Worm (Caenorhabditis elegans) whole organism, L1 larva: ENCODE measurements around the gene srx-68.

Source experiments
- C04F5.9 ChIP-seq: sonication (generic microtip); optimal IDR thresholded peaks from 2 replicates; lab custom pipeline; 2016; ENCODE audit warnings: missing genetic modification characterization, missing compliant biosample characterization
- aly-2 ChIP-seq: fragments of 150-350 bp; optimal IDR thresholded peaks from 2 replicates; lab custom pipeline; 2014; ENCODE audit warnings: missing biosample characterization, missing genetic modification characterization
- ama-1 ChIP-seq: fragments of 150-350 bp; optimal IDR thresholded peaks from 2 replicates; lab custom pipeline; 2014
- blmp-1 ChIP-seq: fragments of 150-350 bp; optimal IDR thresholded peaks from 2 replicates; lab custom pipeline; 2014; ENCODE audit warnings: missing biosample characterization, missing genetic modification characterization
- ceh-63 ChIP-seq: fragments of 200-800 bp; sonication (Bioruptor generic); optimal IDR thresholded peaks from 2 replicates; lab custom pipeline; 2018; ENCODE audit warnings: mild to moderate bottlenecking, missing genetic modification characterization, missing compliant biosample characterization
- ceh-82 ChIP-seq, 3 experiments: fragments of 150-350 bp in 1 of 3; sonication (generic microtip) in 2 of 3; optimal IDR thresholded peaks; 2 replicates each; lab custom pipeline; 2014 to 2017; ENCODE audit warnings: missing biosample characterization in 3 of 3, missing genetic modification characterization in 3 of 3
- ceh-90 ChIP-seq: sonication (generic microtip); optimal IDR thresholded peaks from 2 replicates; lab custom pipeline; 2016; ENCODE audit warnings: missing genetic modification characterization, missing compliant biosample characterization
- dsc-1 ChIP-seq: sonication (generic microtip); optimal IDR thresholded peaks from 2 replicates; lab custom pipeline; 2016; ENCODE audit warnings: mild to moderate bottlenecking, missing genetic modification characterization, missing compliant biosample characterization
- efl-1 ChIP-seq, 4 experiments: fragments of 150-350 bp; optimal IDR thresholded peaks in 3 of 4; peaks in 1 of 4; 1 replicate in 1 of 4; 2 replicates in 3 of 4; lab custom pipeline; 2014; ENCODE audit warnings: missing biosample characterization in 2 of 4, missing genetic modification characterization in 2 of 4, missing genetic modification reagents in 2 of 4
- efl-3 ChIP-seq: fragments of 200-800 bp; sonication (Bioruptor generic); optimal IDR thresholded peaks from 2 replicates; lab custom pipeline; 2018; ENCODE audit warnings: mild to moderate bottlenecking, missing genetic modification characterization, missing compliant biosample characterization
- egl-27 ChIP-seq, 2 experiments: fragments of 150-350 bp in 1 of 2; sonication (generic microtip); optimal IDR thresholded peaks; 3 replicates each; lab custom pipeline; 2017 to 2018; ENCODE audit warnings: missing biosample characterization in 2 of 2, missing genetic modification characterization in 2 of 2, missing genetic modification reagents in 2 of 2
- elt-3 ChIP-seq, 6 experiments: fragments of 150-350 bp in 1 of 6; sonication (generic microtip); optimal IDR thresholded peaks; 2 replicates each; lab custom pipeline; 2017 to 2018; ENCODE audit warnings: missing biosample characterization in 6 of 6, missing genetic modification characterization in 6 of 6, inconsistent platforms in 1 of 6
- fkh-4 ChIP-seq: sonication (generic microtip); optimal IDR thresholded peaks from 2 replicates; lab custom pipeline; 2016; ENCODE audit warnings: missing compliant biosample characterization, missing genetic modification characterization, borderline replicate concordance
- fkh-8 ChIP-seq: sonication (generic microtip); optimal IDR thresholded peaks from 2 replicates; lab custom pipeline; 2016; ENCODE audit warnings: mild to moderate bottlenecking, missing genetic modification characterization, missing compliant biosample characterization
- fos-1 ChIP-seq: fragments of 150-350 bp; optimal IDR thresholded peaks from 2 replicates; lab custom pipeline; 2014; ENCODE audit warnings: missing biosample characterization, missing genetic modification characterization
- hlh-17 ChIP-seq: fragments of 200-800 bp; sonication (Bioruptor generic); optimal IDR thresholded peaks from 2 replicates; lab custom pipeline; 2018; ENCODE audit warnings: missing genetic modification characterization, mild to moderate bottlenecking, missing compliant biosample characterization, moderate library complexity, borderline replicate concordance
- hlh-4 ChIP-seq: sonication (generic microtip); optimal IDR thresholded peaks from 2 replicates; lab custom pipeline; 2016; ENCODE audit warnings: mild to moderate bottlenecking, missing genetic modification characterization, missing compliant biosample characterization
- irx-1 ChIP-seq: sonication (generic microtip); optimal IDR thresholded peaks from 2 replicates; lab custom pipeline; 2016; ENCODE audit warnings: missing genetic modification characterization, missing compliant biosample characterization
- jun-1 ChIP-seq: fragments of 150-350 bp; optimal IDR thresholded peaks from 2 replicates; lab custom pipeline; 2014; ENCODE audit warnings: missing biosample characterization, missing genetic modification reagents, missing genetic modification characterization
- lin-14 ChIP-seq: fragments of 200-800 bp; sonication (Bioruptor generic); optimal IDR thresholded peaks from 2 replicates; lab custom pipeline; 2018; ENCODE audit warnings: mild to moderate bottlenecking, missing genetic modification characterization, moderate library complexity, missing compliant biosample characterization
- lin-15B ChIP-seq: fragments of 150-350 bp; sonication (generic microtip); optimal IDR thresholded peaks from 3 replicates; lab custom pipeline; 2014; ENCODE audit warnings: missing biosample characterization, missing genetic modification characterization
- lin-35 ChIP-seq, 2 experiments: fragments of 150-350 bp; optimal IDR thresholded peaks; 2 replicates each; lab custom pipeline; 2014; ENCODE audit warnings: missing biosample characterization in 2 of 2, missing genetic modification characterization in 2 of 2, missing genetic modification reagents in 2 of 2
- lin-39 ChIP-seq: fragments of 150-350 bp; optimal IDR thresholded peaks from 2 replicates; lab custom pipeline; 2014; ENCODE audit warnings: missing biosample characterization, missing genetic modification reagents, missing genetic modification characterization
- lir-3 ChIP-seq: sonication (generic microtip); optimal IDR thresholded peaks from 2 replicates; lab custom pipeline; 2016; ENCODE audit warnings: mild to moderate bottlenecking, missing genetic modification characterization, moderate library complexity, missing compliant biosample characterization; ENCODE audit not compliant: poor library complexity
- lsy-2 ChIP-seq, 2 experiments: fragments of 150-350 bp; optimal IDR thresholded peaks; 2 replicates each; lab custom pipeline; 2014; ENCODE audit warnings: missing biosample characterization in 2 of 2, missing genetic modification characterization in 2 of 2
- mab-9 ChIP-seq: fragments of 200-800 bp; sonication (Bioruptor generic); IDR thresholded peaks from 2 replicates; pipeline ENCODE4 v1.3.6; 2022; ENCODE audit warnings: missing genetic modification reagents, missing genetic modification characterization, missing compliant biosample characterization
- mep-1 ChIP-seq: fragments of 150-350 bp; optimal IDR thresholded peaks from 2 replicates; lab custom pipeline; 2014; ENCODE audit warnings: missing biosample characterization, missing genetic modification characterization
- nhr-11 ChIP-seq: fragments of 150-350 bp; optimal IDR thresholded peaks from 2 replicates; lab custom pipeline; 2014; ENCODE audit warnings: missing biosample characterization, missing genetic modification characterization
- nhr-20 ChIP-seq: sonication (generic microtip); optimal IDR thresholded peaks from 2 replicates; lab custom pipeline; 2016; ENCODE audit warnings: mild to moderate bottlenecking, missing genetic modification characterization, missing compliant biosample characterization
- nhr-71 ChIP-seq: sonication (generic microtip); optimal IDR thresholded peaks from 2 replicates; lab custom pipeline; 2016; ENCODE audit warnings: mild to moderate bottlenecking, missing genetic modification characterization, moderate library complexity, missing compliant biosample characterization
- nhr-76 ChIP-seq: sonication (generic microtip); optimal IDR thresholded peaks from 2 replicates; lab custom pipeline; 2017; ENCODE audit warnings: missing biosample characterization, missing genetic modification characterization
- nhr-90 ChIP-seq: sonication (generic microtip); optimal IDR thresholded peaks from 2 replicates; lab custom pipeline; 2016; ENCODE audit warnings: mild to moderate bottlenecking, missing genetic modification characterization, missing compliant biosample characterization; ENCODE audit not compliant: poor library complexity
- pqm-1 ChIP-seq: sonication (generic microtip); optimal IDR thresholded peaks from 3 replicates; lab custom pipeline; 2017; ENCODE audit warnings: missing biosample characterization, missing genetic modification characterization
- rnt-1 ChIP-seq: sonication (generic microtip); optimal IDR thresholded peaks from 2 replicates; lab custom pipeline; 2016; ENCODE audit warnings: mild to moderate bottlenecking, missing genetic modification characterization, moderate library complexity, missing compliant biosample characterization
- skn-1 ChIP-seq: fragments of 150-350 bp; optimal IDR thresholded peaks from 2 replicates; lab custom pipeline; 2014; ENCODE audit warnings: missing biosample characterization, missing genetic modification characterization
- sox-4 ChIP-seq: sonication (generic microtip); optimal IDR thresholded peaks from 2 replicates; lab custom pipeline; 2016; ENCODE audit warnings: missing genetic modification characterization, missing compliant biosample characterization
- sptf-1 ChIP-seq: fragments of 150-350 bp; optimal IDR thresholded peaks from 2 replicates; lab custom pipeline; 2014; ENCODE audit warnings: missing biosample characterization, missing genetic modification characterization
- sup-37 ChIP-seq: fragments of 200-800 bp; sonication (Bioruptor generic); optimal IDR thresholded peaks from 2 replicates; lab custom pipeline; 2018; ENCODE audit warnings: mild to moderate bottlenecking, missing genetic modification characterization, missing compliant biosample characterization
- unc-130 ChIP-seq: fragments of 150-350 bp; optimal IDR thresholded peaks from 2 replicates; lab custom pipeline; 2017; ENCODE audit warnings: missing biosample characterization, missing genetic modification characterization, inconsistent platforms
- unc-30 ChIP-seq: sonication (generic microtip); optimal IDR thresholded peaks from 2 replicates; lab custom pipeline; 2017; ENCODE audit warnings: missing biosample characterization, missing genetic modification characterization
- unc-86 ChIP-seq: sonication (generic microtip); optimal IDR thresholded peaks from 2 replicates; lab custom pipeline; 2016; ENCODE audit warnings: missing genetic modification characterization, missing compliant biosample characterization
- vab-15 ChIP-seq: sonication (generic microtip); optimal IDR thresholded peaks from 2 replicates; lab custom pipeline; 2017; ENCODE audit warnings: missing genotype, mild to moderate bottlenecking, missing genetic modification characterization, missing compliant biosample characterization
- xbp-1 ChIP-seq: sonication (generic microtip); optimal IDR thresholded peaks from 2 replicates; lab custom pipeline; 2016; ENCODE audit warnings: missing genetic modification characterization, missing compliant biosample characterization
- zag-1 ChIP-seq: fragments of 150-350 bp; optimal IDR thresholded peaks from 2 replicates; lab custom pipeline; 2014; ENCODE audit warnings: missing biosample characterization, missing genetic modification characterization
- ztf-11 ChIP-seq, 2 experiments: sonication (generic microtip); optimal IDR thresholded peaks; 2 replicates each; lab custom pipeline; 2016 to 2017; ENCODE audit warnings: missing genetic modification characterization in 2 of 2, missing biosample characterization in 1 of 2, missing compliant biosample characterization in 1 of 2
- ztf-4 ChIP-seq: fragments of 150-350 bp; optimal IDR thresholded peaks from 2 replicates; lab custom pipeline; 2014; ENCODE audit warnings: missing biosample characterization, missing genetic modification characterization

Gene srx-68

DNA sequence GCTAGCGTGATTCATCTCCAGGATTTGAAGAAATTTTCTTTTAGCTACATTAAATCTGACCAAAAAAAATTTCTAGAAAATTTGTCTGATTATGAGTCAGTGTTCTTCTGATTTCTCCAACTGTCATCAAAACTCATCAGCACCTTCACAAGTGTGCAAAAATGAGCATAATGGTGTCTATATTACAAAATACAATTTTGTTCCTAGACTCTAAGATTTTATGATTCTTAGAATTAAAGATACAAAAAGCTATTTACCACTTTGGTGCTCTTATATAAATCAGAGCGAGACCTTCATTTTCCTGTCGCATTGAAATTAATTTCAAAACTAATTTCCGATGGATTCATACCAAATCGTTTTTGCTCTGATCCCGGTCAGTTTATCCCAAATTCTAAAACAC, at the start of gene srx-68:
Gene srx-68, plus strand, starts transcription at position 301 of the 400 bp plus-strand sequence.
- TF ChIP-seq unc-30 (tag; lab: Kevin White, UChicago) = no peak
- TF ChIP-seq pqm-1 (tag; lab: Kevin White, UChicago) = no peak
- no peak for TF ChIP-seq ztf-11 (tag; optimal IDR thresholded peaks at IDR 0.05; lab: Kevin White, UChicago)
- TF ChIP-seq ceh-63 (GFP tag; lab: Kevin White, UChicago) = no peak

DNA sequence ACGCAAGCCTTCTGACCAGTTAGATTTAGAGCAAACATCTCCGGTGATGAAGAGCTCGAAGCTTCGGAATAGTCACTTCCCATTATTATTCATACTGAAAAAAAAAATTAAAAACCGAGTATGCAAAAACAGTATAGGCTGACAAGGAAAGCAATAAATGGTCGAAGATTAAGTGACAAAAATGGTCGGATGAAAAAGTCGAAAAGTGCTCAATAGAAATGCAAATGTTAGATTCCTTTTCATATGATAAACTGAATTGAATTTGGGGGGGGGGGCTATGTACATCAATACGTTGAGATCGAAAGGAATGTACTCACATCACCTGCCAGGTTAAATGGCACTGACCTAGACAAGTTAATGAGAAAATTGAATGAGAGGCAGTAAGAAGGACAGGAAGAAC, 49.7 kb upstream of the srx-68 start, which contains the start of gene nhr-187:
Gene nhr-187, minus strand, starts transcription at position 101 of the 400 bp plus-strand sequence.
- TF ChIP-seq elt-3 (tag; optimal IDR thresholded peaks at IDR 0.05; lab: Kevin White, UChicago) = no peak
- TF ChIP-seq sptf-1 (tag; lab: Kevin White, UChicago) = no peak

DNA sequence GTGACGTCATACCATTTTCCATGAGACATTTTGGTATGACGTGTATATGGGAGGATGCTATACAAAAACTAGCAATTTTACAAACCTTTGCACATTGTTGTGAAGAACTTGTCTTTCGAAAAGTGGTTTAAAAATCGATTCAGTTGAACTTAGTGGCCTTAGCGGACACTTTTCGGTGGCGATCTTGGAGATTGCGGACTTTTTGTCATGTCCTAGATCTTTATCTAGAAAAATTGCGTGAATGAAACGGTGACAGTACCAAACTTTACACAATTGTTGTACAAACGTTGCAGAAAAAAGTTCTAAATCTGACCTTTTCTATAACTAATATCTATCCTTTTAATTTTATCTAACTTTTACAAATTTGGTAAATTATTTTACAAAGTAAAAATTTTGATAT, 47.3 kb upstream of the srx-68 start:
- no peak for TF ChIP-seq sptf-1 (tag; lab: Kevin White, UChicago)
- no peak for TF ChIP-seq egl-27 (tag; optimal IDR thresholded peaks at IDR 0.05; lab: Kevin White, UChicago)
- TF ChIP-seq ceh-82 (tag; optimal IDR thresholded peaks at IDR 0.05; lab: Kevin White, UChicago) = no peak
- TF ChIP-seq unc-30 (tag; lab: Kevin White, UChicago) = no peak
- TF ChIP-seq mep-1 = no peak
- TF ChIP-seq jun-1 = no peak
- no peak for TF ChIP-seq mab-9 (GFP tag; lab: Robert Waterston, UW)
- no peak for TF ChIP-seq sox-4
- no peak for TF ChIP-seq fkh-4 (tag; lab: Kevin White, UChicago)
- no peak for TF ChIP-seq vab-15 (tag; lab: Kevin White, UChicago)
- no peak for TF ChIP-seq nhr-71 (tag; lab: Kevin White, UChicago)
- TF ChIP-seq hlh-17 = no peak
- no peak for TF ChIP-seq unc-130 (tag; lab: Kevin White, UChicago)
- no peak for TF ChIP-seq hlh-4 (tag; lab: Kevin White, UChicago)
- TF ChIP-seq efl-3 (GFP tag; lab: Kevin White, UChicago) = no peak

DNA sequence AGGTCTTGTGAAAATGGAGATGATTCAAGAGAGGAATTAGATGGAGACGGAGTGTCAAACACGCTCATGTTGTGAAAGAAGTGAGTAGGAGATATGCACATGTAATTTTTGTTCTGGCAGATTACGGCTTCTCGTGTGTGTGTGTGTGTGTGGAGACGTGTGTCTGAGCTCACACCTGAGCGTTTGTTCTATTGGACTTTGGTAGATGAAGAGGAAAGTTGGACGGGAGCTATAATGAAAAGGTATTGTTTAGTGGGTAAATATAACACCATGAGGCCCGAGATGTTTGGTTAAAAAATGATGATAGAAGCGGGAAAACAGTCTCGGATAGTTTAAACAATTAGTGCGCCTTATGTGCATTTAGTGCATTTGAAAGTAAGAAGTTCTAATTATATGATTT, 43.7 kb upstream of the srx-68 start, which contains the start of gene nhr-157:
Gene nhr-157, minus strand, starts transcription at position 101 of the 400 bp plus-strand sequence.
- TF ChIP-seq lin-39 (tag; lab: Kevin White, UChicago) (no peak), unc-86 (tag; lab: Kevin White, UChicago) (no peak), nhr-20 (no peak), nhr-76 (no peak), lin-14 (GFP tag; lab: Kevin White, UChicago) (no peak), fkh-8 (tag; lab: Kevin White, UChicago) (peak; percentile 47)
- TF ChIP-seq, all 84 proteins: peak for 1

DNA sequence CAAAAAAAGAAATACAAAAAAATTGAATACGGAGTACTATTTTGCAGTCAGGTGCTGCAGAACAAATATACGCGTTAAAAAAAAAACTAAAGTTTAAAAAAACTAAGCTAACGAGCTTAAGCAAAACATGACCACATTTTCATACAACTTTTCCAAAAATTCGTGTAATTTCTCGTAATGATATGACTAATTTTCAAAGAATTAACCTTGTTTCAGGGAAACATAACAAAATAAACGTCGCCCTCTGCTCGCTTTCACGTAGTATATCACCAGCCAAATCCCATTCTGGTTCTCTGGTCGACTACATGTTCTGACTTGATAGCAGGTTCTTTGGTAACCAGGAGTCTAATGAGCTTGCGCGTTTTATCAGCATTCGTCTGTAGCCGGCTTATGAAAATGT, 42.2 kb upstream of the srx-68 start:
- TF ChIP-seq ceh-90 (tag; lab: Kevin White, UChicago) (no peak), blmp-1 (no peak), lir-3 (tag; lab: Kevin White, UChicago) (no peak), skn-1 (tag; lab: Kevin White, UChicago) (no peak), nhr-90 (tag; lab: Kevin White, UChicago) (no peak), fos-1 (tag; lab: Kevin White, UChicago) (peak; percentile 70), irx-1 (tag; lab: Kevin White, UChicago) (peak; percentile 22), rnt-1 (no peak), dsc-1 (tag; lab: Kevin White, UChicago) (peak; percentile 98), zag-1 (tag; lab: Kevin White, UChicago) (no peak), hlh-4 (tag; lab: Kevin White, UChicago) (peak; percentile 65), efl-1 (optimal IDR thresholded peaks at IDR 0.05; lab: Kevin White, UChicago) (no peak), efl-1 (GFP tag; optimal IDR thresholded peaks at IDR 0.05 in 1 of 2; lab: Kevin White, UChicago) (no peak), ama-1 (no peak), nhr-20 (peak; percentile 62), lsy-2 (tag; optimal IDR thresholded peaks at IDR 0.05; lab: Kevin White, UChicago) (peak in 1 of 2 experiments; percentile 53), nhr-11 (tag; lab: Kevin White, UChicago) (peak; percentile 76), sup-37 (GFP tag; lab: Kevin White, UChicago) (no peak), nhr-71 (tag; lab: Kevin White, UChicago) (peak; percentile 91), aly-2 (tag; lab: Kevin White, UChicago) (no peak), ztf-4 (tag; lab: Kevin White, UChicago) (peak; percentile 63), xbp-1 (peak; percentile 18), lin-15B (no peak), C04F5.9 (tag; lab: Kevin White, UChicago) (no peak), lin-35 (GFP tag; optimal IDR thresholded peaks at IDR 0.05; lab: Kevin White, UChicago) (no peak)
